Fruit fly (Drosophila melanogaster): Measurements from ENCODE around the gene CG9265.

Gene CG9265

DNA sequence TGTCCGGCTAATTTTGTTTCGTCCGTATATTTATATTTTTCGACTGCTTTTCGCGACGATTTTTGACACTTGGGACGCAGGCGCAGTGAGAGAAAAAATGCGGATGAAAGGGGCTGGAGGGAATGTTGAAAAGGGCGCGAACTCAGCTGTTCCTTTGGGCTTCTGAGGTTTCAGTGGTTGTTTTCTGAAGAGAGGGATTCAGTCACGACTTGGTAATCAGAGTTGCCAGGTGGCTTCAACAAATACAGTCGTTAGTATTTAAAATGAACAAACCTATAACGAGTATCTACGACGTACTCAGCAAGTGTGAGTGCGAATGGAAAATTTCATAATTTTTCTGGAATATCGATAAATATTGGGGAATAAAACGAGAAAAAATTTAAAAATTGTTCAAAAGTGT is at the start of gene CG9265:
Gene CG9265 (minus strand): TSS at position 68 of the 400 bp plus-strand sequence.
- no peak for TF ChIP-seq jigr1 (GFP tag; IDR thresholded peaks at IDR 0.05)
- TF ChIP-seq Opbp (GFP tag; IDR thresholded peaks at IDR 0.05; ENCODE audit: partially characterized antibody), result no peak
- no peak; the same call in 1 of the 2 replicates for TF ChIP-seq inv (GFP tag; IDR thresholded peaks at IDR 0.05; ENCODE audit: partially characterized antibody)
- TF ChIP-seq CG15514 (GFP tag; optimal IDR thresholded peaks at IDR 0.05), result no peak
- peak; percentile 64 for TF ChIP-seq row (GFP tag; IDR thresholded peaks at IDR 0.05)
- no peak for TF ChIP-seq Xbp1 (GFP tag; optimal IDR thresholded peaks at IDR 0.05)
- no peak for TF ChIP-seq Ssrp (tag; optimal IDR thresholded peaks at IDR 0.05)
- peak; percentile 21 for TF ChIP-seq pzg (GFP tag; optimal IDR thresholded peaks at IDR 0.05)
- TF ChIP-seq Dbx (GFP tag; IDR thresholded peaks at IDR 0.05), result 0 out of 3 replicates have a peak, but pooled peaks have one; percentile 25
- TF ChIP-seq zfh2 (GFP tag; optimal IDR thresholded peaks at IDR 0.05), result no peak
- no peak for TF ChIP-seq pan (optimal IDR thresholded peaks at IDR 0.05)
- TF ChIP-seq pan (GFP tag; optimal IDR thresholded peaks at IDR 0.05 in 1 of 2, IDR thresholded peaks at IDR 0.05 in 1 of 2), result no peak
- TF ChIP-seq lov (optimal IDR thresholded peaks at IDR 0.05), result no peak
- no peak for TF ChIP-seq lov (GFP tag; IDR thresholded peaks at IDR 0.05)
- no peak for TF ChIP-seq grn (GFP tag; optimal IDR thresholded peaks at IDR 0.05)
- TF ChIP-seq pum (GFP tag; optimal IDR thresholded peaks at IDR 0.05), result no peak
- TF ChIP-seq croc (GFP tag; conservative IDR thresholded peaks at IDR 0.05), result no peak
- TF ChIP-seq Kr (GFP tag; optimal IDR thresholded peaks at IDR 0.05), result no peak
- TF ChIP-seq gsb (GFP tag; IDR thresholded peaks at IDR 0.05), result no peak
- no peak for TF ChIP-seq CG10147 (GFP tag; optimal IDR thresholded peaks at IDR 0.05)
- no peak for TF ChIP-seq CG9437 (GFP tag; optimal IDR thresholded peaks at IDR 0.05)
- TF ChIP-seq CG17612 (GFP tag; IDR thresholded peaks at IDR 0.05), result no peak
- no peak for TF ChIP-seq CG2875 (GFP tag; optimal IDR thresholded peaks at IDR 0.05)
- peak; percentile 62 for TF ChIP-seq slbo (GFP tag; IDR thresholded peaks at IDR 0.05)
- no peak for TF ChIP-seq vfl (GFP tag; optimal IDR thresholded peaks at IDR 0.05)
- TF ChIP-seq bcd (GFP tag; optimal IDR thresholded peaks at IDR 0.05), result no peak
- TF ChIP-seq pita (GFP tag; optimal IDR thresholded peaks at IDR 0.05), result no peak
- no peak for TF ChIP-seq hth (optimal IDR thresholded peaks at IDR 0.05)
- no peak for TF ChIP-seq Bdp1 (GFP tag; optimal IDR thresholded peaks at IDR 0.05)
- no peak for TF ChIP-seq CG9215 (GFP tag; IDR thresholded peaks at IDR 0.05)
- TF ChIP-seq CG4282 (GFP tag; optimal IDR thresholded peaks at IDR 0.05), result no peak
- TF ChIP-seq crp (GFP tag; optimal IDR thresholded peaks at IDR 0.05), result peak in 1 of 2 experiments; percentile 52
- TF ChIP-seq NfI (GFP tag; optimal IDR thresholded peaks at IDR 0.05), result no peak
- TF ChIP-seq CG4617 (GFP tag; optimal IDR thresholded peaks at IDR 0.05; ENCODE audit: borderline replicate concordance), result no peak
- peak; percentile 20 for TF ChIP-seq Myb (GFP tag; optimal IDR thresholded peaks at IDR 0.05)
- TF ChIP-seq pfk (GFP tag; optimal IDR thresholded peaks at IDR 0.05), result no peak
- TF ChIP-seq BEAF-32 (GFP tag; optimal IDR thresholded peaks at IDR 0.05), result peak; percentile 22
- TF ChIP-seq wor (GFP tag; IDR thresholded peaks at IDR 0.05), result no peak
- TF ChIP-seq dmrt99B (tag; optimal IDR thresholded peaks at IDR 0.05), result no peak
- TF ChIP-seq ind (GFP tag; optimal IDR thresholded peaks at IDR 0.05), result peak; percentile 16
- peak; percentile 22 for TF ChIP-seq mam (GFP tag; optimal IDR thresholded peaks at IDR 0.05)
- TF ChIP-seq CG14050 (GFP tag; IDR thresholded peaks at IDR 0.05), result no peak
- TF ChIP-seq Jarid2 (GFP tag; optimal IDR thresholded peaks at IDR 0.05), result no peak
- no peak for TF ChIP-seq CG6813 (GFP tag; optimal IDR thresholded peaks at IDR 0.05)
- no peak for TF ChIP-seq pho (GFP tag; optimal IDR thresholded peaks at IDR 0.05)
- TF ChIP-seq btn (GFP tag; optimal IDR thresholded peaks at IDR 0.05), result no peak
- TF ChIP-seq CG13287 (GFP tag; IDR thresholded peaks at IDR 0.05; ENCODE audit: partially characterized antibody), result no peak
- TF ChIP-seq Rfx (GFP tag; IDR thresholded peaks at IDR 0.05), result peak; percentile 42
- TF ChIP-seq gem (tag; optimal IDR thresholded peaks at IDR 0.05), result peak; percentile 4
- no peak for TF ChIP-seq CG8388 (GFP tag; optimal IDR thresholded peaks at IDR 0.05)
- peak; percentile 46 for TF ChIP-seq CG2120 (GFP tag; optimal IDR thresholded peaks at IDR 0.05)
- no peak for TF ChIP-seq CG3838 (GFP tag; optimal IDR thresholded peaks at IDR 0.05)

All from whole organism, embryonic.